Worm (Caenorhabditis elegans) whole organism, L3 larva: ENCODE measurements around the gene C46G7.2.

ENCODE experiments used
- ama-1 ChIP-seq: fragments of 150-350 bp; optimal IDR thresholded peaks from 2 replicates; lab custom pipeline; 2018
- ceh-9 ChIP-seq: sonication (generic microtip); optimal IDR thresholded peaks from 2 replicates; lab custom pipeline; 2018; ENCODE audit warnings: missing biosample characterization, missing genetic modification characterization
- egl-5 ChIP-seq: fragments of 150-350 bp; optimal IDR thresholded peaks from 2 replicates; lab custom pipeline; 2017; ENCODE audit warnings: missing biosample characterization, missing genetic modification reagents, missing genetic modification characterization, inconsistent platforms
- pqm-1 ChIP-seq: fragments of 150-350 bp; optimal IDR thresholded peaks from 2 replicates; lab custom pipeline; 2017; ENCODE audit warnings: missing biosample characterization, missing genetic modification characterization, inconsistent platforms

ce11 chrIV:5990503-5990902 lies 24.5 kb upstream of the C46G7.2 start:
- TF ChIP-seq pqm-1 (tag; lab: Kevin White, UChicago) (no peak), egl-5 (tag; lab: Kevin White, UChicago) (no peak), ama-1 (lab: Kevin White, UChicago) (no peak), ceh-9 (no peak)
